Fruit fly (Drosophila melanogaster) whole organism, embryonic: ENCODE data around the gene krz.
A peak's percentile ranks its signal among the peaks of the same experiment; 100 is the strongest.

Source experiments
- CG10543 ChIP-seq: fragments of 200-800 bp; sonication (Bioruptor generic); optimal IDR thresholded peaks from 3 replicates; lab custom pipeline; 2017; ENCODE audit warnings: missing biosample characterization, mild to moderate bottlenecking, missing genetic modification characterization, moderate library complexity
- CG11504 ChIP-seq: fragments of 200-800 bp; sonication (Bioruptor generic); optimal IDR thresholded peaks from 3 replicates; lab custom pipeline; 2019; ENCODE audit warnings: missing biosample characterization, mild to moderate bottlenecking, missing genetic modification characterization, moderate library complexity
- CG12744 ChIP-seq: fragments of 200-800 bp; sonication (Bioruptor generic); optimal IDR thresholded peaks from 2 replicates; lab custom pipeline; 2016; ENCODE audit warnings: missing biosample characterization, missing genetic modification characterization
- CG12769 ChIP-seq: fragments of 200-800 bp; sonication (Bioruptor generic); optimal IDR thresholded peaks from 2 replicates; lab custom pipeline; 2019; ENCODE audit warnings: missing biosample characterization, mild to moderate bottlenecking, missing genetic modification characterization, moderate library complexity
- CG15269 ChIP-seq: fragments of 200-800 bp; sonication (Bioruptor generic); optimal IDR thresholded peaks from 2 replicates; lab custom pipeline; 2018; ENCODE audit warnings: missing biosample characterization, mild to moderate bottlenecking, missing genetic modification characterization, moderate library complexity
- CG16779 ChIP-seq: fragments of 200-800 bp; sonication (Bioruptor generic); IDR thresholded peaks from 2 replicates; pipeline ENCODE4 v1.3.6; 2022; ENCODE audit warnings: missing biosample characterization, missing genetic modification characterization
- CG17361 ChIP-seq: fragments of 200-800 bp; sonication (Bioruptor generic); IDR thresholded peaks from 3 replicates; pipeline ENCODE4 v1.3.6; 2022; ENCODE audit warnings: missing biosample characterization, missing genetic modification characterization
- CG17568 ChIP-seq: fragments of 200-800 bp; sonication (Bioruptor generic); optimal IDR thresholded peaks from 2 replicates; lab custom pipeline; 2018; ENCODE audit warnings: missing biosample characterization, mild to moderate bottlenecking, missing genetic modification characterization, moderate library complexity
- CG17802 ChIP-seq: fragments of 200-800 bp; sonication (Bioruptor generic); optimal IDR thresholded peaks from 2 replicates; lab custom pipeline; 2018; ENCODE audit warnings: missing biosample characterization, mild to moderate bottlenecking, missing genetic modification characterization, moderate library complexity
- CG18262 ChIP-seq: fragments of 200-800 bp; optimal IDR thresholded peaks from 3 replicates; lab custom pipeline; 2019; ENCODE audit warnings: missing biosample characterization, mild to moderate bottlenecking, missing genetic modification characterization, moderate library complexity
- CG2120 ChIP-seq: fragments of 200-800 bp; sonication (Bioruptor generic); optimal IDR thresholded peaks from 3 replicates; lab custom pipeline; 2016; ENCODE audit warnings: missing biosample characterization, missing genetic modification characterization
- CG2875 ChIP-seq: fragments of 200-800 bp; sonication (Bioruptor generic); optimal IDR thresholded peaks from 2 replicates; lab custom pipeline; 2017; ENCODE audit warnings: missing biosample characterization, mild to moderate bottlenecking, missing genetic modification characterization, missing genetic modification reagents
- CG4404 ChIP-seq: fragments of 200-800 bp; sonication (Bioruptor generic); IDR thresholded peaks from 2 replicates; pipeline ENCODE4 v1.3.6; 2022; ENCODE audit warnings: missing biosample characterization, missing genetic modification characterization
- CG4707 ChIP-seq: fragments of 200-800 bp; sonication (Bioruptor generic); optimal IDR thresholded peaks from 2 replicates; lab custom pipeline; 2018; ENCODE audit warnings: missing biosample characterization, mild to moderate bottlenecking, missing genetic modification characterization, moderate library complexity
- CG4854 ChIP-seq: fragments of 200-800 bp; sonication (Bioruptor generic); optimal IDR thresholded peaks from 2 replicates; lab custom pipeline; 2016; ENCODE audit warnings: missing biosample characterization, missing genetic modification characterization, inconsistent platforms
- CG6813 ChIP-seq: fragments of 200-800 bp; sonication (Bioruptor generic); optimal IDR thresholded peaks from 2 replicates; lab custom pipeline; 2017; ENCODE audit warnings: missing biosample characterization, missing genetic modification characterization, mild to moderate bottlenecking, moderate library complexity, missing genetic modification reagents
- CG7745 ChIP-seq: fragments of 200-800 bp; sonication (Bioruptor generic); optimal IDR thresholded peaks from 2 replicates; lab custom pipeline; 2018; ENCODE audit warnings: missing biosample characterization, mild to moderate bottlenecking, missing genetic modification characterization, moderate library complexity
- CG8359 ChIP-seq: fragments of 200-800 bp; sonication (Bioruptor generic); optimal IDR thresholded peaks from 2 replicates; lab custom pipeline; 2017; ENCODE audit warnings: missing biosample characterization, mild to moderate bottlenecking, missing genetic modification characterization, borderline replicate concordance
- Dbx ChIP-seq: fragments of 200-800 bp; sonication (Bioruptor generic); IDR thresholded peaks from 3 replicates; pipeline ENCODE4 v1.3.6; 2022; ENCODE audit warnings: missing biosample characterization, missing genetic modification characterization
- Doc2 ChIP-seq: fragments of 200-800 bp; sonication (Bioruptor generic); IDR thresholded peaks from 2 replicates; pipeline ENCODE4 v1.3.6; 2022; ENCODE audit warnings: missing biosample characterization, missing genetic modification characterization
- HLH3B ChIP-seq: fragments of 200-800 bp; sonication (Bioruptor generic); IDR thresholded peaks from 2 replicates; pipeline ENCODE4 v1.3.6; 2022; ENCODE audit warnings: missing biosample characterization, missing genetic modification characterization
- Hr51 ChIP-seq, 2 experiments: fragments of 200-800 bp; sonication (Bioruptor generic); optimal IDR thresholded peaks; 2 replicates in 1 of 2; 3 replicates in 1 of 2; lab custom pipeline; 2016 to 2018; ENCODE audit warnings: missing biosample characterization in 2 of 2, missing genetic modification characterization in 2 of 2, mild to moderate bottlenecking in 1 of 2, moderate library complexity in 1 of 2
- Lpt ChIP-seq: fragments of >200 bp; optimal IDR thresholded peaks from 2 replicates; lab custom pipeline; 2018; ENCODE audit warnings: missing biosample characterization, missing genetic modification characterization
- NC2β ChIP-seq: fragments of 200-800 bp; sonication (Bioruptor generic); optimal IDR thresholded peaks from 2 replicates; lab custom pipeline; 2016; ENCODE audit warnings: missing biosample characterization, missing genetic modification characterization
- Neu2 ChIP-seq: fragments of 200-800 bp; sonication (Bioruptor generic); optimal IDR thresholded peaks from 3 replicates; lab custom pipeline; 2016; ENCODE audit warnings: missing biosample characterization, missing genetic modification characterization, borderline replicate concordance
- Xrp1 ChIP-seq: fragments of 200-800 bp; sonication (Bioruptor generic); IDR thresholded peaks from 2 replicates; pipeline ENCODE4 v1.3.6; 2022; ENCODE audit warnings: missing biosample characterization, missing genetic modification characterization
- al ChIP-seq: fragments of 200-800 bp; sonication (Bioruptor generic); IDR thresholded peaks from 2 replicates; pipeline ENCODE4 v1.3.6; 2022; ENCODE audit warnings: missing biosample characterization, missing genetic modification characterization
- ap ChIP-seq: fragments of 200-800 bp; sonication (Bioruptor generic); IDR thresholded peaks from 2 replicates; pipeline ENCODE4 v1.3.6; 2022; ENCODE audit warnings: missing biosample characterization, missing genetic modification characterization
- bsh ChIP-seq, 2 experiments: fragments of 200-800 bp; sonication (Bioruptor generic); optimal IDR thresholded peaks; 2 replicates each; lab custom pipeline; 2017 to 2018; ENCODE audit warnings: mild to moderate bottlenecking in 2 of 2, missing biosample characterization in 2 of 2, missing genetic modification characterization in 2 of 2, moderate library complexity in 1 of 2
- eve ChIP-seq, 2 experiments: fragments of >200 bp; optimal IDR thresholded peaks; 2 replicates each; lab custom pipeline; 2017; ENCODE audit warnings: missing biosample characterization in 2 of 2, missing genetic modification characterization in 2 of 2
- ewg ChIP-seq: fragments of 200-800 bp; sonication (Bioruptor generic); optimal IDR thresholded peaks from 3 replicates; lab custom pipeline; 2017; ENCODE audit warnings: mild to moderate bottlenecking, missing biosample characterization, missing genetic modification reagents, missing genetic modification characterization
- exex ChIP-seq: fragments of 200-800 bp; sonication (Bioruptor generic); optimal IDR thresholded peaks from 4 replicates; lab custom pipeline; 2018; ENCODE audit warnings: missing biosample characterization, mild to moderate bottlenecking, missing genetic modification characterization, moderate library complexity
- fd64A ChIP-seq: fragments of 200-800 bp; sonication (Bioruptor generic); optimal IDR thresholded peaks from 3 replicates; lab custom pipeline; 2018; ENCODE audit warnings: missing biosample characterization, mild to moderate bottlenecking, missing genetic modification characterization
- fu2 ChIP-seq: fragments of 200-800 bp; sonication (Bioruptor generic); optimal IDR thresholded peaks from 2 replicates; lab custom pipeline; 2016; ENCODE audit warnings: missing biosample characterization, missing genetic modification characterization
- gem ChIP-seq: fragments of 200-800 bp; sonication (Bioruptor generic); optimal IDR thresholded peaks from 2 replicates; lab custom pipeline; 2019; ENCODE audit warnings: missing biosample characterization, mild to moderate bottlenecking, missing genetic modification characterization, moderate library complexity
- gsb ChIP-seq: fragments of 200-800 bp; sonication (Bioruptor generic); IDR thresholded peaks from 2 replicates; pipeline ENCODE4 v1.3.6; 2022; ENCODE audit warnings: missing biosample characterization, missing genetic modification characterization
- her ChIP-seq: fragments of 200-800 bp; sonication (Bioruptor generic); optimal IDR thresholded peaks from 2 replicates; lab custom pipeline; 2016; ENCODE audit warnings: missing biosample characterization, missing genetic modification characterization
- hkb ChIP-seq, 2 experiments: fragments of 200-800 bp in 1 of 2; fragments of >200 bp in 1 of 2; sonication (Bioruptor generic) in 1 of 2; IDR thresholded peaks in 1 of 2; optimal IDR thresholded peaks in 1 of 2; 2 replicates each; pipeline versions ENCODE4 v1.3.6 to Lab custom; 2017 to 2022; ENCODE audit warnings: missing biosample characterization in 1 of 2, missing genetic modification characterization in 1 of 2
- luna ChIP-seq: fragments of 200-800 bp; sonication (Bioruptor generic); optimal IDR thresholded peaks from 2 replicates; lab custom pipeline; 2016; ENCODE audit warnings: missing biosample characterization, missing genetic modification characterization
- nau ChIP-seq: fragments of 200-800 bp; sonication (Bioruptor generic); optimal IDR thresholded peaks from 3 replicates; lab custom pipeline; 2017; ENCODE audit warnings: missing biosample characterization, mild to moderate bottlenecking, missing genetic modification characterization, missing genetic modification reagents
- nmo ChIP-seq: fragments of 200-800 bp; sonication (Bioruptor generic); optimal IDR thresholded peaks from 2 replicates; lab custom pipeline; 2018; ENCODE audit warnings: missing biosample characterization, mild to moderate bottlenecking, missing genetic modification characterization, moderate library complexity
- odd ChIP-seq: fragments of 200-800 bp; sonication (Bioruptor generic); optimal IDR thresholded peaks from 2 replicates; lab custom pipeline; 2017; ENCODE audit warnings: missing biosample characterization, mild to moderate bottlenecking, missing genetic modification characterization
- psq ChIP-seq: fragments of 200-800 bp; sonication (Bioruptor generic); optimal IDR thresholded peaks from 2 replicates; lab custom pipeline; 2017; ENCODE audit warnings: missing biosample characterization, missing genetic modification characterization
- ranshi ChIP-seq: fragments of 200-800 bp; sonication (Bioruptor generic); IDR thresholded peaks from 2 replicates; pipeline ENCODE4 v1.3.6; 2022; ENCODE audit warnings: missing biosample characterization, missing genetic modification characterization
- sd ChIP-seq: fragments of 200-800 bp; sonication (Bioruptor generic); optimal IDR thresholded peaks from 3 replicates; lab custom pipeline; 2018; ENCODE audit warnings: missing biosample characterization, mild to moderate bottlenecking, missing genetic modification characterization, moderate library complexity
- shn ChIP-seq: fragments of 200-800 bp; sonication (Bioruptor generic); optimal IDR thresholded peaks from 3 replicates; lab custom pipeline; 2016; ENCODE audit warnings: missing biosample characterization, missing genetic modification characterization
- tgo ChIP-seq: fragments of 200-800 bp; sonication (Bioruptor generic); IDR thresholded peaks from 3 replicates; pipeline ENCODE4 v1.3.6; 2022; ENCODE audit warnings: missing biosample characterization, missing genetic modification characterization
- tna ChIP-seq: fragments of 200-800 bp; sonication (Bioruptor generic); IDR thresholded peaks from 2 replicates; pipeline ENCODE4 v1.3.6; 2022; ENCODE audit warnings: missing biosample characterization, missing genetic modification characterization; ENCODE audit not compliant: partially characterized antibody
- unpg ChIP-seq: fragments of 200-800 bp; sonication (Bioruptor generic); optimal IDR thresholded peaks from 3 replicates; lab custom pipeline; 2018; ENCODE audit warnings: missing biosample characterization, mild to moderate bottlenecking, missing genetic modification characterization, moderate library complexity
- zfh2 ChIP-seq: fragments of 200-800 bp; sonication (Bioruptor generic); optimal IDR thresholded peaks from 2 replicates; lab custom pipeline; 2016; ENCODE audit warnings: missing biosample characterization, missing genetic modification characterization

The krz gene

DNA sequence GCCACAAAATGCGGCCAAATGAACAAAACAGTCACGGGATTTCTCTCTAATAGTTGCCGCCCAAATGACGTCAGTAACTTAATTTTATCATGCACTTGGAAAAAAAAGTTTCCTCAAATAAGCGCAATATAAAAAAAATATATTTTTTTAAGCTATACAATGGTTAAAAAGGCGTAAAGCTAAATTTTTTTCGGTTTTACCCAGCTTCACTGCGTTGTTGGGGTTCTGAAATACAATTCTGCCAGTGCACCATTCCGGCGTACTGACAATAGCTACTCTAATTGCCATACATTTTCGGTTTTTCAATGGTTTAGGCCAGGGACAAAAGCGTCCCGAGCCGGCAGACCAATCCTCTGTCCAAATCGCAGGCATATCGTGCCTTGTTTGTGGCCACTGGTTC lies 18.9 kb downstream of the krz start (continued):
- TF ChIP-seq luna (GFP tag; lab: Kevin White, UChicago) (no peak), NC2β (GFP tag; lab: Kevin White, UChicago) (no peak), CG16779 (GFP tag; lab: Robert Waterston, UW) (no peak), CG15269 (peak; percentile 3), unpg (peak; percentile 30), nmo (no peak), fu2 (GFP tag; lab: Kevin White, UChicago) (no peak), gsb (GFP tag; lab: Robert Waterston, UW) (no peak), Neu2 (GFP tag; lab: Kevin White, UChicago) (no peak), Dbx (GFP tag; lab: Robert Waterston, UW) (no peak), ewg (GFP tag; lab: Kevin White, UChicago) (no peak), sd (tag; lab: Kevin White, UChicago) (no peak), shn (GFP tag; lab: Kevin White, UChicago) (no peak), gem (tag; lab: Kevin White, UChicago) (peak; percentile 50), CG2875 (GFP tag; lab: Kevin White, UChicago) (no peak), nau (GFP tag; lab: Kevin White, UChicago) (no peak), hkb (optimal IDR thresholded peaks at IDR 0.05; lab: Kevin White, UChicago) (no peak), hkb (GFP tag; IDR thresholded peaks at IDR 0.05; lab: Robert Waterston, UW) (no peak), CG17361 (GFP tag; lab: Robert Waterston, UW) (0 out of 3 replicates have a peak, but pooled peaks have one; percentile 26), CG11504 (tag; lab: Kevin White, UChicago) (peak; percentile 51), psq (GFP tag; lab: Kevin White, UChicago) (no peak), HLH3B (0 out of 2 replicates have a peak, but pooled peaks have one; percentile 29), odd (GFP tag; lab: Kevin White, UChicago) (no peak), CG4707 (GFP tag; lab: Kevin White, UChicago) (no peak), CG18262 (tag; lab: Kevin White, UChicago) (peak; percentile 18), her (no peak), tna (GFP tag; lab: Robert Waterston, UW) (no peak), CG7745 (tag; lab: Kevin White, UChicago) (no peak), CG4404 (GFP tag; lab: Robert Waterston, UW) (no peak), Hr51 (GFP tag; optimal IDR thresholded peaks at IDR 0.05; lab: Kevin White, UChicago) (peak in 1 of 2 experiments; percentile 10), fd64A (GFP tag; lab: Kevin White, UChicago) (no peak), Xrp1 (peak; percentile 58), CG10543 (GFP tag; lab: Kevin White, UChicago) (no peak), CG8359 (GFP tag; lab: Kevin White, UChicago) (no peak), CG2120 (GFP tag; lab: Kevin White, UChicago) (peak; percentile 4), ranshi (GFP tag; lab: Robert Waterston, UW) (peak; percentile 46; the same call in 1 of the 2 replicates), CG6813 (GFP tag; lab: Kevin White, UChicago) (no peak), Doc2 (GFP tag; lab: Robert Waterston, UW) (no peak), eve (GFP tag; optimal IDR thresholded peaks at IDR 0.05; lab: Kevin White, UChicago) (peak in 1 of 2 experiments; percentile 52), Lpt (no peak), al (GFP tag; lab: Robert Waterston, UW) (no peak), ap (GFP tag; lab: Robert Waterston, UW) (peak; percentile 33; the same call in 1 of the 2 replicates), CG12744 (GFP tag; lab: Kevin White, UChicago) (no peak), CG17568 (GFP tag; lab: Kevin White, UChicago) (no peak), zfh2 (GFP tag; lab: Kevin White, UChicago) (no peak), CG4854 (GFP tag; lab: Kevin White, UChicago) (no peak), exex (tag; lab: Kevin White, UChicago) (no peak), bsh (GFP tag; optimal IDR thresholded peaks at IDR 0.05; lab: Kevin White, UChicago) (peak in 1 of 2 experiments; percentile 24), CG17802 (no peak), tgo (GFP tag; lab: Robert Waterston, UW) (0 out of 3 replicates have a peak, but pooled peaks have one; percentile 40), CG12769 (tag; lab: Kevin White, UChicago) (no peak)
